Fruit fly (Drosophila melanogaster) whole organism, embryonic: Measurements from ENCODE around the gene CG42763.
A peak's percentile ranks its signal among the peaks of the same experiment; 100 is the strongest.

Experiments used
- Abd-B ChIP-seq: fragments of 200-800 bp; sonication (Bioruptor generic); optimal IDR thresholded peaks from 2 replicates; lab custom pipeline; 2018; ENCODE audit warnings: missing biosample characterization, mild to moderate bottlenecking, missing genetic modification characterization, moderate library complexity
- Adf1 ChIP-seq: fragments of 200-800 bp; sonication (Bioruptor generic); IDR thresholded peaks from 2 replicates; pipeline ENCODE4 v1.3.6; 2022; ENCODE audit warnings: missing biosample characterization, missing genetic modification characterization
- BEAF-32 ChIP-seq: fragments of 200-800 bp; sonication (Bioruptor generic); optimal IDR thresholded peaks from 3 replicates; lab custom pipeline; 2017; ENCODE audit warnings: missing biosample characterization, missing genetic modification characterization, mild to moderate bottlenecking, moderate library complexity, missing genetic modification reagents
- Blimp-1 ChIP-seq: fragments of 200-800 bp; sonication (Bioruptor generic); optimal IDR thresholded peaks from 3 replicates; lab custom pipeline; 2018; ENCODE audit warnings: missing biosample characterization, missing genetic modification characterization, mild to moderate bottlenecking, moderate library complexity, missing genetic modification reagents
- CG10565 ChIP-seq: fragments of 200-800 bp; sonication (Bioruptor generic); optimal IDR thresholded peaks from 3 replicates; lab custom pipeline; 2016; ENCODE audit warnings: missing biosample characterization, mild to moderate bottlenecking, missing genetic modification characterization
- CG11085 ChIP-seq: fragments of 200-800 bp; sonication (Bioruptor generic); IDR thresholded peaks from 2 replicates; pipeline ENCODE4 v1.3.6; 2022; ENCODE audit warnings: missing biosample characterization, missing genetic modification characterization
- CG12104 ChIP-seq: fragments of 200-800 bp; sonication (Bioruptor generic); optimal IDR thresholded peaks from 3 replicates; lab custom pipeline; 2016; ENCODE audit warnings: missing biosample characterization, missing genetic modification characterization
- CG12299 ChIP-seq: fragments of 200-800 bp; sonication (Bioruptor generic); optimal IDR thresholded peaks from 2 replicates; lab custom pipeline; 2018; ENCODE audit warnings: missing biosample characterization, mild to moderate bottlenecking, missing genetic modification characterization
- CG14965 ChIP-seq: fragments of 200-800 bp; sonication (Bioruptor generic); optimal IDR thresholded peaks from 2 replicates; lab custom pipeline; 2016; ENCODE audit warnings: missing biosample characterization, missing genetic modification characterization, borderline replicate concordance
- CG1529 ChIP-seq: fragments of 200-800 bp; sonication (Bioruptor generic); optimal IDR thresholded peaks from 3 replicates; lab custom pipeline; 2018; ENCODE audit warnings: missing biosample characterization, missing genetic modification characterization
- CG1832 ChIP-seq: fragments of 200-800 bp; sonication (Bioruptor generic); optimal IDR thresholded peaks from 2 replicates; lab custom pipeline; 2017; ENCODE audit warnings: missing biosample characterization, mild to moderate bottlenecking, missing genetic modification characterization, inconsistent platforms
- CG3726 ChIP-seq: fragments of 200-800 bp; sonication (Bioruptor generic); IDR thresholded peaks from 3 replicates; pipeline ENCODE4, ENCODE4 v1.3.6; 2022; ENCODE audit warnings: missing biosample characterization, missing genetic modification characterization
- CG3995 ChIP-seq: fragments of 200-800 bp; sonication (Bioruptor generic); optimal IDR thresholded peaks from 3 replicates; lab custom pipeline; 2016; ENCODE audit warnings: missing biosample characterization, missing genetic modification characterization
- CG6175 ChIP-seq: fragments of 200-800 bp; sonication (Bioruptor generic); IDR thresholded peaks from 3 replicates; pipeline ENCODE4 v1.3.6; 2022; ENCODE audit warnings: missing biosample characterization, missing genetic modification characterization
- CG7839 ChIP-seq: fragments of 200-800 bp; sonication (Bioruptor generic); optimal IDR thresholded peaks from 3 replicates; lab custom pipeline; 2018; ENCODE audit warnings: missing biosample characterization, mild to moderate bottlenecking, missing genetic modification characterization, moderate library complexity
- CkIIα-i1 ChIP-seq: fragments of 200-800 bp; sonication (Bioruptor generic); IDR thresholded peaks from 2 replicates; pipeline ENCODE4 v1.3.6; 2022; ENCODE audit warnings: missing biosample characterization, missing genetic modification characterization
- HHEX ChIP-seq: fragments of 200-800 bp; sonication (Bioruptor generic); optimal IDR thresholded peaks from 3 replicates; lab custom pipeline; 2017; ENCODE audit warnings: missing biosample characterization, mild to moderate bottlenecking, missing genetic modification characterization, missing genetic modification reagents
- HLH3B ChIP-seq: fragments of 200-800 bp; sonication (Bioruptor generic); IDR thresholded peaks from 2 replicates; pipeline ENCODE4 v1.3.6; 2022; ENCODE audit warnings: missing biosample characterization, missing genetic modification characterization
- Hand ChIP-seq: fragments of 200-800 bp; sonication (Bioruptor generic); optimal IDR thresholded peaks from 2 replicates; lab custom pipeline; 2017; ENCODE audit warnings: mild to moderate bottlenecking, missing biosample characterization, missing genetic modification reagents, missing genetic modification characterization
- HmgD ChIP-seq: fragments of 200-800 bp; sonication (Bioruptor generic); optimal IDR thresholded peaks from 3 replicates; lab custom pipeline; 2016; ENCODE audit warnings: missing biosample characterization, missing genetic modification characterization
- Hmx ChIP-seq: fragments of 200-800 bp; sonication (Bioruptor generic); optimal IDR thresholded peaks from 2 replicates; lab custom pipeline; 2016; ENCODE audit warnings: missing biosample characterization, missing genetic modification characterization
- Hsf ChIP-seq: fragments of 200-800 bp; sonication (Bioruptor generic); optimal IDR thresholded peaks from 3 replicates; lab custom pipeline; 2016; ENCODE audit warnings: missing biosample characterization, missing genetic modification characterization
- Mes4 ChIP-seq: fragments of 200-800 bp; sonication (Bioruptor generic); optimal IDR thresholded peaks from 2 replicates; lab custom pipeline; 2016; ENCODE audit warnings: missing biosample characterization, missing genetic modification characterization
- Opbp ChIP-seq: fragments of 200-800 bp; sonication (Bioruptor generic); IDR thresholded peaks from 3 replicates; pipeline ENCODE4 v1.3.6; 2022; ENCODE audit warnings: missing biosample characterization, missing genetic modification characterization; ENCODE audit not compliant: partially characterized antibody
- Poxn ChIP-seq: fragments of 200-800 bp; sonication (Bioruptor generic); IDR thresholded peaks from 2 replicates; pipeline ENCODE4 v1.3.6; 2022; ENCODE audit warnings: missing biosample characterization, missing genetic modification characterization
- Sox102F ChIP-seq: fragments of 200-800 bp; sonication (Bioruptor generic); optimal IDR thresholded peaks from 2 replicates; lab custom pipeline; 2018; ENCODE audit warnings: missing biosample characterization, mild to moderate bottlenecking, missing genetic modification characterization, moderate library complexity
- ac ChIP-seq: fragments of 200-800 bp; sonication (Bioruptor generic); optimal IDR thresholded peaks from 3 replicates; lab custom pipeline; 2017; ENCODE audit warnings: missing biosample characterization, mild to moderate bottlenecking, missing genetic modification characterization
- aop ChIP-seq: fragments of 200-800 bp; sonication (Bioruptor generic); IDR thresholded peaks from 2 replicates; pipeline ENCODE4 v1.3.6; 2022; ENCODE audit warnings: missing biosample characterization, missing genetic modification characterization
- btn ChIP-seq: fragments of 200-800 bp; sonication (Bioruptor generic); optimal IDR thresholded peaks from 2 replicates; lab custom pipeline; 2016; ENCODE audit warnings: missing biosample characterization, missing genetic modification characterization
- chif ChIP-seq, 2 experiments: fragments of 200-800 bp; sonication (Bioruptor generic); optimal IDR thresholded peaks; 3 replicates each; lab custom pipeline; 2016; ENCODE audit warnings: missing biosample characterization in 2 of 2, missing genetic modification characterization in 2 of 2
- ci ChIP-seq: fragments of 200-800 bp; sonication (Bioruptor generic); IDR thresholded peaks from 3 replicates; pipeline ENCODE4 v1.3.6; 2022; ENCODE audit warnings: missing biosample characterization, missing genetic modification characterization
- dmrt11E ChIP-seq: fragments of 200-800 bp; sonication (Bioruptor generic); optimal IDR thresholded peaks from 3 replicates; lab custom pipeline; 2018; ENCODE audit warnings: missing biosample characterization, mild to moderate bottlenecking, missing genetic modification characterization, moderate library complexity
- dmrt99B ChIP-seq: fragments of 200-800 bp; sonication (Bioruptor generic); optimal IDR thresholded peaks from 2 replicates; lab custom pipeline; 2018; ENCODE audit warnings: missing biosample characterization, mild to moderate bottlenecking, missing genetic modification characterization, moderate library complexity
- dpn ChIP-seq, 2 experiments: fragments of 200-800 bp; sonication (Bioruptor generic); optimal IDR thresholded peaks; 3 replicates each; lab custom pipeline; 2016; ENCODE audit warnings: missing biosample characterization in 2 of 2, missing genetic modification characterization in 2 of 2
- eve ChIP-seq, 2 experiments: fragments of >200 bp; optimal IDR thresholded peaks; 2 replicates each; lab custom pipeline; 2017; ENCODE audit warnings: missing biosample characterization in 2 of 2, missing genetic modification characterization in 2 of 2
- fd96Cb ChIP-seq: fragments of 200-800 bp; sonication (Bioruptor generic); optimal IDR thresholded peaks from 2 replicates; lab custom pipeline; 2018; ENCODE audit warnings: missing biosample characterization, mild to moderate bottlenecking, missing genetic modification characterization, moderate library complexity
- gfzf ChIP-seq: fragments of 200-800 bp; sonication (Bioruptor generic); optimal IDR thresholded peaks from 2 replicates; lab custom pipeline; 2016; ENCODE audit warnings: missing biosample characterization, mild to moderate bottlenecking, missing genetic modification characterization, moderate library complexity
- gsb ChIP-seq: fragments of 200-800 bp; sonication (Bioruptor generic); IDR thresholded peaks from 2 replicates; pipeline ENCODE4 v1.3.6; 2022; ENCODE audit warnings: missing biosample characterization, missing genetic modification characterization
- jumu ChIP-seq: fragments of 200-800 bp; sonication (Bioruptor generic); optimal IDR thresholded peaks from 3 replicates; lab custom pipeline; 2016; ENCODE audit warnings: missing biosample characterization, missing genetic modification characterization
- luna ChIP-seq: fragments of 200-800 bp; sonication (Bioruptor generic); optimal IDR thresholded peaks from 2 replicates; lab custom pipeline; 2016; ENCODE audit warnings: missing biosample characterization, missing genetic modification characterization
- mam ChIP-seq: fragments of 200-800 bp; sonication (Bioruptor generic); optimal IDR thresholded peaks from 3 replicates; lab custom pipeline; 2016; ENCODE audit warnings: missing biosample characterization, missing genetic modification characterization
- otp ChIP-seq: fragments of 200-800 bp; sonication (Bioruptor generic); IDR thresholded peaks from 3 replicates; pipeline ENCODE4, ENCODE4 v1.3.6; 2022; ENCODE audit warnings: missing biosample characterization, missing genetic modification characterization
- repo ChIP-seq: fragments of 200-800 bp; sonication (Bioruptor generic); optimal IDR thresholded peaks from 2 replicates; lab custom pipeline; 2016; ENCODE audit warnings: missing biosample characterization, missing genetic modification characterization
- sc ChIP-seq, 3 experiments: fragments of >200 bp in 2 of 3; fragments of 200-800 bp in 1 of 3; sonication (Bioruptor generic) in 1 of 3; optimal IDR thresholded peaks; 2 replicates in 2 of 3; 3 replicates in 1 of 3; lab custom pipeline; 2017; ENCODE audit warnings: mild to moderate bottlenecking in 1 of 3, missing biosample characterization in 1 of 3, missing genetic modification characterization in 1 of 3, missing genetic modification reagents in 1 of 3
- sim ChIP-seq: fragments of 200-800 bp; sonication (Bioruptor generic); IDR thresholded peaks from 2 replicates; pipeline ENCODE4 v1.3.6; 2022; ENCODE audit warnings: missing biosample characterization, missing genetic modification characterization
- tup ChIP-seq: fragments of 200-800 bp; sonication (Bioruptor generic); optimal IDR thresholded peaks from 2 replicates; lab custom pipeline; 2016; ENCODE audit warnings: missing biosample characterization, mild to moderate bottlenecking, missing genetic modification characterization, moderate library complexity
- unc-4 ChIP-seq: fragments of 200-800 bp; sonication (Bioruptor generic); IDR thresholded peaks from 2 replicates; pipeline ENCODE4 v1.3.6; 2022; ENCODE audit warnings: missing biosample characterization, missing genetic modification characterization; ENCODE audit not compliant: partially characterized antibody
- vnd ChIP-seq: fragments of 200-800 bp; sonication (Bioruptor generic); IDR thresholded peaks from 3 replicates; pipeline ENCODE4 v1.3.6; 2022; ENCODE audit warnings: missing biosample characterization, missing genetic modification characterization; ENCODE audit not compliant: partially characterized antibody
- z ChIP-seq: fragments of 200-800 bp; sonication (Bioruptor generic); IDR thresholded peaks from 3 replicates; pipeline ENCODE4 v1.3.6; 2022; ENCODE audit warnings: missing biosample characterization, missing genetic modification characterization

CG42763 gene

dm6 chr2L:8099615-8100375, 45.1 kb downstream of the CG42763 start (continued):
- no peak for TF ChIP-seq sim (GFP tag; lab: Robert Waterston, UW)
- no peak for TF ChIP-seq z (GFP tag; lab: Robert Waterston, UW)
- TF ChIP-seq Opbp (GFP tag; lab: Robert Waterston, UW), result no peak
- no peak for TF ChIP-seq Blimp-1 (GFP tag; lab: Kevin White, UChicago)
- TF ChIP-seq CG3726 (GFP tag; lab: Robert Waterston, UW), result no peak
- TF ChIP-seq aop (GFP tag; lab: Robert Waterston, UW), result no peak
- no peak for TF ChIP-seq ac
- TF ChIP-seq btn (GFP tag; lab: Kevin White, UChicago), result no peak
- no peak for TF ChIP-seq jumu (GFP tag; lab: Kevin White, UChicago)
- TF ChIP-seq HHEX (GFP tag; lab: Kevin White, UChicago), result no peak
- no peak for TF ChIP-seq Hsf (GFP tag; lab: Kevin White, UChicago)
- TF ChIP-seq Poxn (GFP tag; lab: Robert Waterston, UW), result no peak
- no peak for TF ChIP-seq Mes4 (GFP tag; lab: Kevin White, UChicago)
- no peak for TF ChIP-seq CG11085 (GFP tag; lab: Robert Waterston, UW)
- no peak for TF ChIP-seq fd96Cb (tag; lab: Kevin White, UChicago)
- no peak for TF ChIP-seq BEAF-32 (GFP tag; lab: Kevin White, UChicago)
- no peak for TF ChIP-seq sc (optimal IDR thresholded peaks at IDR 0.05; lab: Kevin White, UChicago)
- no peak for TF ChIP-seq sc (GFP tag; optimal IDR thresholded peaks at IDR 0.05; lab: Kevin White, UChicago)
- no peak for TF ChIP-seq HLH3B
- no peak for TF ChIP-seq Hand
- TF ChIP-seq unc-4 (GFP tag; lab: Robert Waterston, UW), result no peak
- 0 out of 3 replicates have a peak, but pooled peaks have one; percentile 10 for TF ChIP-seq ci (GFP tag; lab: Robert Waterston, UW)
- TF ChIP-seq gsb, result no peak
- TF ChIP-seq CG1529 (GFP tag; lab: Kevin White, UChicago), result no peak
- TF ChIP-seq CkIIα-i1 (GFP tag; lab: Robert Waterston, UW), result no peak
- TF ChIP-seq CG1832 (GFP tag; lab: Kevin White, UChicago), result no peak
- no peak for TF ChIP-seq CG7839 (tag; lab: Kevin White, UChicago)
- TF ChIP-seq vnd (GFP tag; lab: Robert Waterston, UW), result no peak
- no peak for TF ChIP-seq gfzf
- no peak for TF ChIP-seq CG14965 (GFP tag; lab: Kevin White, UChicago)
- no peak for TF ChIP-seq Abd-B
- no peak for TF ChIP-seq dmrt11E (tag; lab: Kevin White, UChicago)
- TF ChIP-seq mam (GFP tag; lab: Kevin White, UChicago), result no peak
- no peak for TF ChIP-seq luna
- TF ChIP-seq CG10565, result no peak
- TF ChIP-seq chif (GFP tag; optimal IDR thresholded peaks at IDR 0.05; lab: Kevin White, UChicago), result peak in 1 of 2 experiments; percentile 4
- 0 out of 3 replicates have a peak, but pooled peaks have one; percentile 23 for TF ChIP-seq otp (GFP tag; lab: Robert Waterston, UW)
- TF ChIP-seq Sox102F, result no peak
- no peak for TF ChIP-seq HmgD (GFP tag; lab: Kevin White, UChicago)
- TF ChIP-seq Hmx (GFP tag; lab: Kevin White, UChicago), result no peak
- peak; percentile 27; the same call in 1 of the 2 replicates for TF ChIP-seq Adf1
- TF ChIP-seq CG12299 (tag; lab: Kevin White, UChicago), result no peak
- no peak for TF ChIP-seq dmrt99B (tag; lab: Kevin White, UChicago)
- TF ChIP-seq tup (GFP tag; lab: Kevin White, UChicago), result no peak
- TF ChIP-seq CG6175, result no peak
- TF ChIP-seq CG12104 (GFP tag; lab: Kevin White, UChicago), result no peak
- TF ChIP-seq eve (GFP tag; optimal IDR thresholded peaks at IDR 0.05; lab: Kevin White, UChicago), result peak in 1 of 2 experiments; percentile 38
- TF ChIP-seq repo (GFP tag; lab: Kevin White, UChicago), result no peak
- no peak for TF ChIP-seq CG3995 (GFP tag; lab: Kevin White, UChicago)
- no peak for TF ChIP-seq dpn (GFP tag; optimal IDR thresholded peaks at IDR 0.05; lab: Kevin White, UChicago)
